Worm (Caenorhabditis elegans): ENCODE results near the gene R11H6.5.

R11H6.5 gene

DNA sequence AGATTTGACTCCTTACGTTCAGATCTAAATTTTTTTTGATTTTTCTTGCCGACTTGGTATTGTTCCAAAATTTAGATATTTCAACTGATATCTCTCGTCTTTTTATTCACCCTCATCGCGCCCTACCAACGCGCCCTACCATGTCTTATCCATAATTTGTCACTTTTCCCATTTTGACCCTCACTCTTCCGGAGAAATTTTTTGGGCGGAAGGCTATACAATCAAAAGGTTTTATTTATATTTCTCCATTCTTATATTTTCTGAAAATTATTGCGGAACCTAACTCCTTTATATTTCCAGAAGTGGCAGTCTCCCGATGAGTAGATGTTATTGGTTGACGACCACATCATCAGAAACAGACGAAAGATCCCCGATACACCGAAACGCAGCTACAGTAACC, 8.8 kb upstream of the R11H6.5 start, which contains the start of gene hot-1:
hot-1 (plus strand) TSS at position 301 of the 400 bp plus-strand sequence.
- TF ChIP-seq pqm-1 (tag; optimal IDR thresholded peaks at IDR 0.05), result no peak
- no peak for TF ChIP-seq fkh-2 (tag; optimal IDR thresholded peaks at IDR 0.05)
- no peak for TF ChIP-seq nhr-28 (tag; optimal IDR thresholded peaks at IDR 0.05)

DNA sequence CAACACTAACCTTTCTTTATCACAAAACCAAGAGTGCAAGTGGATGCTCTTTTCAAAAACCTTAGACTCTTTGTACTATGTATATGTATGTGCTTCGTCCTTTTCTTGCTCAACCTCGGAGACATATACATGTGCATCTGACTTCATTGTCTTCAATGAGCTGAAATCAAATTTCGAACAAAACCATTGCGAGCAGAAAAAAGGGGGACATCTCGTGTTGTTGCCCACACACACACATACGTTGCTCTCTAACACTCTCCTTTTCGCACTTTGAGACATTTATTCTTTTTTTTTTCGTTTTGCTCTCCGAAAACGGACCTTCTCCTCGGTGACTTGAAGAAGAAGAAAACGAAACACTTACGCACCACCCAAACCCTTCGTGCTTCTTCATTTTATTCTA, 8.3 kb upstream of the R11H6.5 start:
- TF ChIP-seq nhr-28 (tag; optimal IDR thresholded peaks at IDR 0.05) (no peak), fkh-10 (GFP tag; optimal IDR thresholded peaks at IDR 0.05) (peak; percentile 26)

DNA sequence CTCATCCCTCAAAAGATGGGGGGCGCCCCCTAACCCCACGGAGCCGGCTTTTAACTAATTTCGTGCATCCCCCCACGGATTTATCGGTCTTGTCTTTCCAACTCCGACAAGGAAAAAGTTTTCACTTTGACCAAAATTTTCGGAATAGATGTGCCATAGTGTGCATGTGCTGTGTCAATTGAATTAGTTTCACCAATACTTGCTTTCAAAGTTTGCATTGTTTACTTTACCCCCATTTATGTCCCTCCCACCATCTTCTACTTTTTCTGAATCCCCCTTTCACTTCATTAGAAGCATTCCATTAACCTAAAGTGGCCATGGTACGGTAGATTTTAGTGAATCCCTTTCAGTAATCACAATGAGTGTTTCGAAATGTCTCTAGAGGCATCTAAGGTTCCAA, 5.7 kb upstream of the R11H6.5 start:
- TF ChIP-seq ama-1 (optimal IDR thresholded peaks at IDR 0.05), result no peak
- no peak for TF ChIP-seq egl-5 (tag; optimal IDR thresholded peaks at IDR 0.05)
- TF ChIP-seq nhr-28 (tag; optimal IDR thresholded peaks at IDR 0.05), result no peak
- no peak for TF ChIP-seq nhr-67 (tag; optimal IDR thresholded peaks at IDR 0.05)
- no peak for TF ChIP-seq nhr-76 (tag; optimal IDR thresholded peaks at IDR 0.05)
- TF ChIP-seq unc-39 (tag; optimal IDR thresholded peaks at IDR 0.05), result no peak
- TF ChIP-seq lin-39 (tag; optimal IDR thresholded peaks at IDR 0.05), result no peak

DNA sequence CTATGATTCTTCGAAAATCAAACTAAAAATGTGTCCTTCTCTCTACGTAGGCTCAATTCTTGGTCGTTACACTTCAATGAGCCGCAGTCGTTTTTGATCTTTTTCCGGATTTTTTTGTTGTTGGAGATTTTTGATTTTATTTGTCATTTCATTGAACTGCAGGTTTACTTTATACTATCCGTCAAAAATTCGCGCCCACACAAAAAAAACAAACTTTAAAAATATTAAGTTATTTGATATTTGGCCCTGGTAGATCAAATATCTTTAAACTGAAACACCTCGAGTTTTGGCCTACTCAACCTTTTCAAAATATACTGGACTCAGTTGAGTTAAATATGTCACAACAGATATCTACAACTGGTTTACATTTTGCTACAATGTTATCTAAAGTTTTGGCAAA, 3.6 kb upstream of the R11H6.5 start:
- TF ChIP-seq nhr-23 (tag; optimal IDR thresholded peaks at IDR 0.05) (no peak), nhr-67 (tag; optimal IDR thresholded peaks at IDR 0.05) (no peak), elt-2 (tag; optimal IDR thresholded peaks at IDR 0.05) (no peak), aly-2 (tag; optimal IDR thresholded peaks at IDR 0.05) (no peak), mdl-1 (tag; optimal IDR thresholded peaks at IDR 0.05) (no peak), ceh-9 (tag; optimal IDR thresholded peaks at IDR 0.05) (no peak)

DNA sequence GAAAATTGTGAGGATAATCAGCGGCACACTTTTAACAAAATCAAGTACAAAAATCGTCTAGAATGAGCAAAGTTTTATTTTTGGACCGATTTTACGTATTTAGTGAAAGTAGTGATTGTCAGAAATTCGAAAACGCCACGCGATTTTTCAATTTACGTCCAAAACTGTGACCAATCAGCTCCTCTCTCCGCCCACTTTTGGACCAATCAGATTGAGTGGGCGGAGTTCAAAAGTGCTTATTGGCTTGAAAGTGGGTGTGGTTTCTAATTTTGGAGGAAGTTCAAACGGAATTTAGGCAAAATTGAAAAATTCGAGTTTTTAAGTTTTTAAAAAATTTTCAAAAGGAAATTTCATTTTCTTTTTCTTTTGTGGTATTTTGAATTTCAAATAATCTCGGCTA, 2.4 kb upstream of the R11H6.5 start:
- no peak for TF ChIP-seq mdl-1 (tag; optimal IDR thresholded peaks at IDR 0.05)
- TF ChIP-seq nfya-1 (tag; optimal IDR thresholded peaks at IDR 0.05; ENCODE audit: insufficient read depth), result peak; percentile 86

DNA sequence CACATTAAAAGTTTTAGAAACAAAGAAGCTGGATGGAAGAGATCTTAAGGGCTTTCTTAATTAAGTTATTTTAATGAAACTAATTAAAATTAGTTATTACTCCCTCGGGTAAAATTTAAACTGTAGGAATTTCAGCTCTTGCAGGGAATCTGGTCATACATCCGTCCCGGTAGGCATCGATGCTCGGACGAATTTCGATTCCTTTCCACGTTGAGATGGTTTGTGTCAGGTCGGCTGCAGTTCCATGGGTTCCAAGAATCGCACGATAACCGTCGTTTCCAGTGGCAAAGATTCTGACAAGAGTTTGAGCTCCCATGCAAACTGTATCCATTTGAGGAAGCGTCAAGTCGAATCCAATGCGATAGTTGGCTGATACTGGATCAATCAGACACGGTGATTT, 1.2 kb downstream of the R11H6.5 start:
- no peak for TF ChIP-seq nhr-12 (tag; optimal IDR thresholded peaks at IDR 0.05)
- TF ChIP-seq skn-1 (tag; optimal IDR thresholded peaks at IDR 0.05), result no peak
- no peak for TF ChIP-seq unc-62 (GFP tag; optimal IDR thresholded peaks at IDR 0.05)
- no peak for TF ChIP-seq ZK546.5 (tag; optimal IDR thresholded peaks at IDR 0.05)
- TF ChIP-seq jun-1 (tag; optimal IDR thresholded peaks at IDR 0.05), result no peak
- TF ChIP-seq ceh-82 (tag; optimal IDR thresholded peaks at IDR 0.05), result no peak
- no peak for TF ChIP-seq pha-4 (tag; optimal IDR thresholded peaks at IDR 0.05)
- no peak for TF ChIP-seq fkh-2 (tag; optimal IDR thresholded peaks at IDR 0.05)

DNA sequence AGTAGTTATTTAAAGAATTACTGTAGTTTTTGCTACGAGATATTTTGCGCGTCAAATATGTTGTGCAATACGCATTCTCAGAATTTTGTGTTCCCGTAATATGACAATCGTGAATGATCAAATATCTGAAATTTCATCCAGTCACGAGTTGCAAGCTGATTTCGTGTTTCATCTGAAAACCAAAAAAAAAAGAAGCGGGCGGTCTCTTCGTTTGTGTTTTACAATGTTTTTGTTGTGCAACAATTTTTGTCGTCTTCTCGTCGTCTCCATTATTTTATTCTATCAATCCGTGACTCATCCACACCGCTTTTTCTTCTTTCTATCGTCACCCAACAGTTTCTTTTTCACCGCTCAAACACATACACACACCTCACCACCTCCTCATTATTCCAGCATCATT, 2.4 kb downstream of the R11H6.5 start, which contains the start of gene R11H6.4:
R11H6.4 (plus strand) TSS at position 301 of the 400 bp plus-strand sequence.
- TF ChIP-seq lsy-12 (tag; optimal IDR thresholded peaks at IDR 0.05) (no peak), unc-39 (tag; optimal IDR thresholded peaks at IDR 0.05) (no peak), nhr-43 (tag; optimal IDR thresholded peaks at IDR 0.05; ENCODE audit: poor library complexity, severe bottlenecking) (no peak), snpc-4 (tag; optimal IDR thresholded peaks at IDR 0.05) (no peak), nhr-12 (tag; optimal IDR thresholded peaks at IDR 0.05) (no peak), hmg-11 (tag; optimal IDR thresholded peaks at IDR 0.05) (no peak), egl-27 (tag; optimal IDR thresholded peaks at IDR 0.05) (no peak), lin-39 (tag; optimal IDR thresholded peaks at IDR 0.05) (no peak), ztf-11 (tag; optimal IDR thresholded peaks at IDR 0.05) (no peak), skn-1 (tag; optimal IDR thresholded peaks at IDR 0.05) (no peak), nfya-1 (tag; optimal IDR thresholded peaks at IDR 0.05; ENCODE audit: insufficient read depth) (no peak), pqm-1 (tag; optimal IDR thresholded peaks at IDR 0.05) (no peak), sea-2 (GFP tag; optimal IDR thresholded peaks at IDR 0.05) (no peak), nhr-77 (tag; optimal IDR thresholded peaks at IDR 0.05) (no peak), nhr-76 (tag; optimal IDR thresholded peaks at IDR 0.05) (no peak), ZK546.5 (tag; optimal IDR thresholded peaks at IDR 0.05) (no peak), nhr-28 (tag; optimal IDR thresholded peaks at IDR 0.05) (no peak), eor-1 (tag; optimal IDR thresholded peaks at IDR 0.05) (no peak), zag-1 (tag; optimal IDR thresholded peaks at IDR 0.05) (no peak), elt-3 (tag; optimal IDR thresholded peaks at IDR 0.05) (no peak)
